Worm (Caenorhabditis elegans) whole organism, L4 larva: ENCODE measurements around the gene B0250.7.

Experiments
- F44E2.7 ChIP-seq: fragments of 200-800 bp; sonication (Bioruptor generic); IDR thresholded peaks from 2 replicates; pipeline ENCODE4 v2.1.2; 2022; ENCODE audit warnings: missing genetic modification characterization, missing compliant biosample characterization
- T20F7.1 ChIP-seq: fragments of 200-800 bp; sonication (Bioruptor generic); optimal IDR thresholded peaks from 2 replicates; lab custom pipeline; 2018; ENCODE audit warnings: mild to moderate bottlenecking, missing genetic modification characterization, missing compliant biosample characterization
- Y105C5A.15 ChIP-seq: fragments of 200-800 bp; sonication (Bioruptor generic); IDR thresholded peaks from 2 replicates; pipeline ENCODE4 v1.3.6; 2022; ENCODE audit warnings: missing genetic modification characterization, missing compliant biosample characterization
- Y5F2A.4 ChIP-seq: fragments of 200-800 bp; sonication (Bioruptor generic); optimal IDR thresholded peaks from 2 replicates; lab custom pipeline; 2018; ENCODE audit warnings: mild to moderate bottlenecking, missing genetic modification characterization, missing compliant biosample characterization
- ama-1 ChIP-seq: fragments of 150-350 bp; optimal IDR thresholded peaks from 2 replicates; lab custom pipeline; 2014; ENCODE audit warnings: inconsistent platforms, mixed read lengths
- attf-4 ChIP-seq: sonication (generic microtip); optimal IDR thresholded peaks from 3 replicates; lab custom pipeline; 2017; ENCODE audit warnings: missing biosample characterization, missing genetic modification characterization
- ceh-20 ChIP-seq: fragments of 200-800 bp; sonication (Bioruptor generic); IDR thresholded peaks from 2 replicates; pipeline ENCODE4 v1.3.6; 2022; ENCODE audit warnings: missing genetic modification reagents, missing genetic modification characterization, missing compliant biosample characterization
- ceh-44 ChIP-seq: fragments of 200-800 bp; sonication (Bioruptor generic); IDR thresholded peaks from 2 replicates; pipeline ENCODE4 v1.3.6; 2022; ENCODE audit warnings: missing genetic modification reagents, missing genetic modification characterization, missing compliant biosample characterization
- ceh-62 ChIP-seq: sonication (generic microtip); optimal IDR thresholded peaks from 2 replicates; lab custom pipeline; 2017; ENCODE audit warnings: missing biosample characterization, missing genetic modification characterization
- ces-1 ChIP-seq: fragments of 150-350 bp; sonication (generic microtip); optimal IDR thresholded peaks from 4 replicates; lab custom pipeline; 2014; ENCODE audit warnings: missing biosample characterization, missing genetic modification reagents, missing genetic modification characterization
- cey-2 ChIP-seq: sonication (generic microtip); optimal IDR thresholded peaks from 3 replicates; lab custom pipeline; 2017; ENCODE audit warnings: missing genetic modification characterization, mild to moderate bottlenecking, missing compliant biosample characterization, antibody characterized with exemption, borderline replicate concordance; ENCODE audit not compliant: insufficient read depth
- ctbp-1 ChIP-seq: fragments of 200-800 bp; sonication (Bioruptor generic); IDR thresholded peaks from 2 replicates; pipeline ENCODE4 v1.3.6; 2022; ENCODE audit warnings: missing genetic modification reagents, missing genetic modification characterization, missing compliant biosample characterization
- daf-12 ChIP-seq: fragments of 150-350 bp; optimal IDR thresholded peaks from 2 replicates; lab custom pipeline; 2014; ENCODE audit warnings: missing biosample characterization, missing genetic modification reagents, missing genetic modification characterization
- daf-8 ChIP-seq: fragments of 200-800 bp; sonication (Bioruptor generic); IDR thresholded peaks from 2 replicates; pipeline ENCODE4 v1.3.6; 2022; ENCODE audit warnings: missing genetic modification characterization, missing compliant biosample characterization
- dmd-6 ChIP-seq: fragments of 200-800 bp; sonication (Bioruptor generic); IDR thresholded peaks from 2 replicates; pipeline ENCODE4 v1.3.6; 2022; ENCODE audit warnings: missing genetic modification reagents, missing genetic modification characterization, missing compliant biosample characterization
- dmd-8 ChIP-seq: fragments of 200-800 bp; sonication (Bioruptor generic); IDR thresholded peaks from 2 replicates; pipeline ENCODE4 v1.3.6; 2022; ENCODE audit warnings: missing genetic modification characterization, missing compliant biosample characterization
- dmd-9 ChIP-seq: fragments of 200-800 bp; sonication (Bioruptor generic); IDR thresholded peaks from 2 replicates; pipeline ENCODE4 v1.3.6; 2022; ENCODE audit warnings: missing genetic modification reagents, missing genetic modification characterization, missing compliant biosample characterization
- dpl-1 ChIP-seq: fragments of 150-350 bp; optimal IDR thresholded peaks from 2 replicates; lab custom pipeline; 2014; ENCODE audit warnings: missing biosample characterization, missing genetic modification reagents, missing genetic modification characterization
- duxl-1 ChIP-seq: sonication (generic microtip); optimal IDR thresholded peaks from 2 replicates; lab custom pipeline; 2016; ENCODE audit warnings: mild to moderate bottlenecking, missing genetic modification characterization, moderate library complexity, missing compliant biosample characterization; ENCODE audit not compliant: poor library complexity
- dve-1 ChIP-seq: sonication (generic microtip); optimal IDR thresholded peaks from 2 replicates; lab custom pipeline; 2017; ENCODE audit warnings: antibody characterized with exemption, mild to moderate bottlenecking, missing genetic modification characterization, missing compliant biosample characterization; ENCODE audit not compliant: insufficient read depth
- egl-43 ChIP-seq: fragments of 200-800 bp; sonication (Bioruptor generic); IDR thresholded peaks from 2 replicates; pipeline ENCODE4 v1.3.6; 2022; ENCODE audit warnings: missing genetic modification reagents, missing genetic modification characterization, missing compliant biosample characterization
- fkh-10 ChIP-seq: fragments of 150-350 bp; optimal IDR thresholded peaks from 2 replicates; lab custom pipeline; 2014; ENCODE audit warnings: missing biosample characterization, missing genetic modification reagents, missing genetic modification characterization
- gei-8 ChIP-seq: fragments of 200-800 bp; sonication (Bioruptor generic); optimal IDR thresholded peaks from 2 replicates; lab custom pipeline; 2018; ENCODE audit warnings: mild to moderate bottlenecking, missing genetic modification characterization, missing compliant biosample characterization
- hlh-30 ChIP-seq: sonication (generic microtip); optimal IDR thresholded peaks from 2 replicates; lab custom pipeline; 2017; ENCODE audit warnings: antibody characterized with exemption, mild to moderate bottlenecking, missing genetic modification characterization, missing compliant biosample characterization; ENCODE audit not compliant: insufficient read depth
- hmg-1.1 ChIP-seq: fragments of 200-800 bp; sonication (Bioruptor generic); IDR thresholded peaks from 2 replicates; pipeline ENCODE4 v1.3.6; 2022; ENCODE audit warnings: missing genetic modification reagents, missing genetic modification characterization, missing compliant biosample characterization
- lim-7 ChIP-seq: fragments of 200-800 bp; sonication (Bioruptor generic); IDR thresholded peaks from 2 replicates; pipeline ENCODE4 v1.3.6; 2022; ENCODE audit warnings: missing genetic modification characterization, missing compliant biosample characterization
- lin-15B ChIP-seq: fragments of 150-350 bp; sonication (generic microtip); optimal IDR thresholded peaks from 3 replicates; lab custom pipeline; 2014; ENCODE audit warnings: missing biosample characterization, missing genetic modification characterization
- lin-38 ChIP-seq: fragments of 200-800 bp; sonication (Bioruptor generic); IDR thresholded peaks from 2 replicates; pipeline ENCODE4 v1.3.6; 2022; ENCODE audit warnings: missing genetic modification reagents, missing genetic modification characterization, missing compliant biosample characterization
- lin-39 ChIP-seq: fragments of 150-350 bp; optimal IDR thresholded peaks from 2 replicates; lab custom pipeline; 2014; ENCODE audit warnings: missing biosample characterization, missing genetic modification reagents, missing genetic modification characterization
- mdl-1 ChIP-seq, 2 experiments: fragments of 150-350 bp in 1 of 2; sonication (generic microtip) in 1 of 2; optimal IDR thresholded peaks; 2 replicates each; lab custom pipeline; 2014 to 2017; ENCODE audit warnings: missing biosample characterization in 2 of 2, missing genetic modification characterization in 2 of 2
- mxl-2 ChIP-seq: fragments of 200-800 bp; sonication (Bioruptor generic); conservative IDR thresholded peaks from 2 replicates; pipeline ENCODE4 v1.3.6; 2022; ENCODE audit warnings: missing genetic modification reagents, missing genetic modification characterization, missing compliant biosample characterization
- nhr-10 ChIP-seq: fragments of 150-350 bp; optimal IDR thresholded peaks from 2 replicates; lab custom pipeline; 2014; ENCODE audit warnings: missing biosample characterization, missing genetic modification characterization
- nhr-111 ChIP-seq: fragments of 200-800 bp; sonication (Bioruptor generic); optimal IDR thresholded peaks from 2 replicates; lab custom pipeline; 2018; ENCODE audit warnings: mild to moderate bottlenecking, missing genetic modification characterization, missing compliant biosample characterization
- nhr-237 ChIP-seq: sonication (generic microtip); optimal IDR thresholded peaks from 2 replicates; lab custom pipeline; 2017; ENCODE audit warnings: missing biosample characterization, missing genetic modification characterization
- nhr-28 ChIP-seq: fragments of 150-350 bp; optimal IDR thresholded peaks from 2 replicates; lab custom pipeline; 2014; ENCODE audit warnings: missing biosample characterization, missing genetic modification characterization
- nhr-6 ChIP-seq: fragments of 150-350 bp; optimal IDR thresholded peaks from 2 replicates; lab custom pipeline; 2014; ENCODE audit warnings: missing biosample characterization, missing genetic modification characterization
- nhr-76 ChIP-seq: fragments of 150-350 bp; optimal IDR thresholded peaks from 2 replicates; lab custom pipeline; 2014; ENCODE audit warnings: missing biosample characterization, missing genetic modification characterization
- pha-4 ChIP-seq, 2 experiments: fragments of 150-350 bp in 1 of 2; fragments of 200-800 bp in 1 of 2; sonication (Bioruptor generic) in 1 of 2; IDR thresholded peaks in 1 of 2; optimal IDR thresholded peaks in 1 of 2; 2 replicates each; pipeline versions ENCODE4 v1.3.6 to Lab custom; 2014 to 2022; ENCODE audit warnings: missing genetic modification characterization in 2 of 2, missing genetic modification reagents in 2 of 2, missing biosample characterization in 1 of 2, missing compliant biosample characterization in 1 of 2
- php-3 ChIP-seq: fragments of 200-800 bp; sonication (Bioruptor generic); IDR thresholded peaks from 2 replicates; pipeline ENCODE4 v1.3.6; 2022; ENCODE audit warnings: missing genetic modification reagents, missing genetic modification characterization, missing compliant biosample characterization
- pqm-1 ChIP-seq: sonication (generic microtip); optimal IDR thresholded peaks from 2 replicates; lab custom pipeline; 2017; ENCODE audit warnings: missing biosample characterization, missing genetic modification characterization
- rbr-2 ChIP-seq: sonication (generic microtip); optimal IDR thresholded peaks from 2 replicates; lab custom pipeline; 2016; ENCODE audit warnings: missing genotype, missing genetic modification characterization, missing compliant biosample characterization
- sdz-12 ChIP-seq: fragments of 200-800 bp; sonication (Bioruptor generic); optimal IDR thresholded peaks from 2 replicates; lab custom pipeline; 2018; ENCODE audit warnings: mild to moderate bottlenecking, missing genetic modification characterization, missing compliant biosample characterization
- set-16 ChIP-seq: fragments of 200-800 bp; sonication (Bioruptor generic); IDR thresholded peaks from 2 replicates; pipeline ENCODE4 v1.3.6; 2022; ENCODE audit warnings: missing genetic modification reagents, missing genetic modification characterization, missing compliant biosample characterization
- snpc-1.2 ChIP-seq: fragments of 200-800 bp; sonication (Bioruptor generic); IDR thresholded peaks from 2 replicates; pipeline ENCODE4 v1.3.6; 2022; ENCODE audit warnings: missing genetic modification reagents, missing genetic modification characterization, missing compliant biosample characterization
- snpc-4 ChIP-seq: fragments of 150-350 bp; optimal IDR thresholded peaks from 2 replicates; lab custom pipeline; 2014; ENCODE audit warnings: missing biosample characterization, missing genetic modification characterization
- tag-97 ChIP-seq: fragments of 200-800 bp; sonication (Bioruptor generic); IDR thresholded peaks from 2 replicates; pipeline ENCODE4 v1.3.6; 2022; ENCODE audit warnings: missing genetic modification characterization, missing compliant biosample characterization
- tra-1 ChIP-seq: fragments of 200-800 bp; sonication (Bioruptor generic); IDR thresholded peaks from 2 replicates; pipeline ENCODE4 v1.3.6; 2022; ENCODE audit warnings: missing genetic modification reagents, missing genetic modification characterization, missing compliant biosample characterization
- unc-39 ChIP-seq: sonication (generic microtip); optimal IDR thresholded peaks from 2 replicates; lab custom pipeline; 2017; ENCODE audit warnings: missing biosample characterization, missing genetic modification characterization
- vab-7 ChIP-seq: fragments of 200-800 bp; sonication (Bioruptor generic); IDR thresholded peaks from 2 replicates; pipeline ENCODE4 v1.3.6; 2022; ENCODE audit warnings: missing genetic modification reagents, missing genetic modification characterization, missing compliant biosample characterization
- zip-2 ChIP-seq: fragments of 150-350 bp; optimal IDR thresholded peaks from 2 replicates; lab custom pipeline; 2014; ENCODE audit warnings: missing biosample characterization, missing genetic modification characterization
- ztf-11 ChIP-seq: fragments of 150-350 bp; optimal IDR thresholded peaks from 2 replicates; lab custom pipeline; 2014; ENCODE audit warnings: missing biosample characterization, missing genetic modification characterization
- ztf-7 ChIP-seq: fragments of 150-350 bp; optimal IDR thresholded peaks from 2 replicates; lab custom pipeline; 2014; ENCODE audit warnings: missing biosample characterization, missing genetic modification characterization

The B0250.7 gene

DNA sequence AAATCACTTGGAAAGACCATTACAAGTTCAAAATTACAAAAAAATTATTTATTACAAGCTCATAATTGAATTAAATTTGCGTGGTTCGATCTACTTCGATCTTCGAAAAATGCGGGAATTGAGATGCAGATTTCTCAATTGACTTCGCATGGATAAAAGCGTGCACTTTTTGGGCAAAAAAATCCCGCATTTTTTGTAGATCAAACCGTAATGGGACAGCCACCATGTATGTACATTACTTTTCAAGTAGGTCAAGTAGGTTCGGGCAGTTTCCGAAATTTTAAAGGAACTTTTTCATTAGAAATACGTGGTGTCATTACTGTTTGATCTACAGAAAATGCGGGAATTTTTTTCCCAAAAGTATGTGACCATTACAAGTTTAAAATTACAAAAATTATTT is 21.7 kb upstream of the B0250.7 start (continued):
- TF ChIP-seq F44E2.7 (GFP tag; lab: Robert Waterston, UW) (peak; percentile 57; the same call in 1 of the 2 replicates), ztf-11 (tag; lab: Kevin White, UChicago) (no peak), mxl-2 (GFP tag; lab: Robert Waterston, UW) (0 out of 2 replicates have a peak, but pooled peaks have one; percentile 19), dpl-1 (no peak), lin-15B (no peak), nhr-76 (tag; lab: Kevin White, UChicago) (no peak), attf-4 (tag; lab: Kevin White, UChicago) (no peak), ama-1 (lab: Kevin White, UChicago) (no peak), pha-4 (GFP tag; IDR thresholded peaks at IDR 0.05; lab: Robert Waterston, UW) (no peak), pha-4 (tag; optimal IDR thresholded peaks at IDR 0.05; lab: Kevin White, UChicago) (no peak), snpc-1.2 (no peak), ztf-7 (tag; lab: Kevin White, UChicago) (no peak), T20F7.1 (GFP tag; lab: Kevin White, UChicago) (peak; percentile 40), cey-2 (tag; lab: Kevin White, UChicago) (no peak), tag-97 (GFP tag; lab: Robert Waterston, UW) (no peak), sdz-12 (GFP tag; lab: Kevin White, UChicago) (no peak), set-16 (GFP tag; lab: Robert Waterston, UW) (no peak), ceh-62 (tag; lab: Kevin White, UChicago) (no peak), pqm-1 (tag; lab: Kevin White, UChicago) (peak; percentile 30), snpc-4 (tag; lab: Kevin White, UChicago) (no peak), nhr-28 (no peak), Y5F2A.4 (GFP tag; lab: Kevin White, UChicago) (no peak), dmd-8 (0 out of 2 replicates have a peak, but pooled peaks have one; percentile 34), hlh-30 (no peak), unc-39 (no peak), ctbp-1 (GFP tag; lab: Robert Waterston, UW) (no peak), lin-38 (GFP tag; lab: Robert Waterston, UW) (peak; percentile 55), vab-7 (GFP tag; lab: Robert Waterston, UW) (no peak), ces-1 (GFP tag; lab: Kevin White, UChicago) (no peak), gei-8 (GFP tag; lab: Kevin White, UChicago) (peak; percentile 70), ceh-44 (GFP tag; lab: Robert Waterston, UW) (no peak), mdl-1 (tag; optimal IDR thresholded peaks at IDR 0.05; lab: Kevin White, UChicago) (no peak), daf-12 (tag; lab: Kevin White, UChicago) (no peak), daf-8 (GFP tag; lab: Robert Waterston, UW) (no peak), nhr-237 (tag; lab: Kevin White, UChicago) (no peak), hmg-1.1 (GFP tag; lab: Robert Waterston, UW) (no peak), Y105C5A.15 (GFP tag; lab: Robert Waterston, UW) (no peak; the same call in 1 of the 2 replicates), egl-43 (GFP tag; lab: Robert Waterston, UW) (no peak), tra-1 (GFP tag; lab: Robert Waterston, UW) (peak; percentile 25; the same call in 1 of the 2 replicates), duxl-1 (tag; lab: Kevin White, UChicago) (no peak), fkh-10 (GFP tag; lab: Kevin White, UChicago) (no peak), zip-2 (tag; lab: Kevin White, UChicago) (no peak), lin-39 (tag; lab: Kevin White, UChicago) (no peak), php-3 (GFP tag; lab: Robert Waterston, UW) (no peak), nhr-6 (tag; lab: Kevin White, UChicago) (no peak), dve-1 (peak; percentile 26), dmd-9 (GFP tag; lab: Robert Waterston, UW) (no peak), nhr-111 (no peak), nhr-10 (no peak), lim-7 (GFP tag; lab: Robert Waterston, UW) (no peak), ceh-20 (0 out of 2 replicates have a peak, but pooled peaks have one; percentile 45), rbr-2 (no peak), dmd-6 (GFP tag; lab: Robert Waterston, UW) (peak; percentile 47; the same call in 1 of the 2 replicates)
